Worm (Caenorhabditis elegans): ENCODE measurements around the gene ZC178.2.

DNA sequence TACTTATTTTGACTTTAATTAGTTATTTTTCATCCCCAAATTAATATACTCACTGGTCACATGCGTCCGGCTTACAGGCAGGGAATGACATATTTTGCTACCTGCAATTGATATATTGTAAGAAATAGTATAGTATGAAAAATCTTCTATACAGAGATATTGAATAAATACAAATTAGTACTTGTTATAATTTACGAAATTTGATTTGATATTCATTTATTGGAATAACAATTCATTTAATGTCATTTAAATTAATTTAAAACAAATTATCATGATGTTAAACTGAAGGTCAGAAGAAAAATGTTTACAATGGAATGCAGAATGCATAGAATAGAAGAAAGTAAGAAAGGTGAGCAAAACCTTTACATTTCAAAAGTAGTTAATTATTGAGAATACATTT is 46.8 kb upstream of the ZC178.2 start, which contains the start of gene B0507.7:
- TF ChIP-seq snpc-4 (tag; optimal IDR thresholded peaks at IDR 0.05), result no peak
- TF ChIP-seq ama-1 (optimal IDR thresholded peaks at IDR 0.05), result no peak
- no peak for TF ChIP-seq lin-11 (tag; optimal IDR thresholded peaks at IDR 0.05)
- no peak for TF ChIP-seq ceh-82 (tag; optimal IDR thresholded peaks at IDR 0.05)
- TF ChIP-seq ceh-16 (tag; optimal IDR thresholded peaks at IDR 0.05), result no peak
- TF ChIP-seq egl-27 (tag; optimal IDR thresholded peaks at IDR 0.05), result no peak
- TF ChIP-seq ztf-11 (tag; optimal IDR thresholded peaks at IDR 0.05), result no peak
- TF ChIP-seq sma-3 (GFP tag; optimal IDR thresholded peaks at IDR 0.05), result no peak
- no peak for TF ChIP-seq zag-1 (tag; optimal IDR thresholded peaks at IDR 0.05)
- TF ChIP-seq lin-39 (tag; optimal IDR thresholded peaks at IDR 0.05), result no peak
- no peak for TF ChIP-seq lsy-2 (tag; optimal IDR thresholded peaks at IDR 0.05)
